Worm (Caenorhabditis elegans) whole organism, L2 larva: ENCODE results near the gene smc-3.

ENCODE experiments used
- C34F6.9 ChIP-seq: fragments of 150-350 bp; optimal IDR thresholded peaks from 2 replicates; lab custom pipeline; 2014; ENCODE audit warnings: missing biosample characterization, missing genetic modification characterization
- F13H6.1 ChIP-seq: sonication (generic microtip); optimal IDR thresholded peaks from 2 replicates; lab custom pipeline; 2016; ENCODE audit warnings: missing genetic modification characterization, missing compliant biosample characterization
- R02D3.7 ChIP-seq: fragments of 150-350 bp; optimal IDR thresholded peaks from 2 replicates; lab custom pipeline; 2014; ENCODE audit warnings: missing biosample characterization, missing genetic modification characterization
- Y55F3AM.14 ChIP-seq: fragments of 200-800 bp; sonication (Bioruptor generic); optimal IDR thresholded peaks from 2 replicates; lab custom pipeline; 2018; ENCODE audit warnings: mild to moderate bottlenecking, missing genetic modification characterization, missing compliant biosample characterization
- alr-1 ChIP-seq: fragments of 150-350 bp; optimal IDR thresholded peaks from 2 replicates; lab custom pipeline; 2014; ENCODE audit warnings: missing biosample characterization, missing genetic modification characterization
- aly-2 ChIP-seq: fragments of 150-350 bp; optimal IDR thresholded peaks from 2 replicates; lab custom pipeline; 2014; ENCODE audit warnings: missing biosample characterization, missing genetic modification characterization
- ama-1 ChIP-seq: fragments of 150-350 bp; optimal IDR thresholded peaks from 2 replicates; lab custom pipeline; 2018; ENCODE audit warnings: inconsistent platforms
- blmp-1 ChIP-seq: sonication (generic microtip); optimal IDR thresholded peaks from 2 replicates; lab custom pipeline; 2017; ENCODE audit warnings: missing genetic modification characterization, mild to moderate bottlenecking, missing compliant biosample characterization, antibody characterized with exemption, moderate library complexity; ENCODE audit not compliant: insufficient read depth
- ceh-16 ChIP-seq: fragments of 150-350 bp; optimal IDR thresholded peaks from 2 replicates; lab custom pipeline; 2014; ENCODE audit warnings: missing biosample characterization, missing genetic modification characterization
- ceh-82 ChIP-seq: fragments of 150-350 bp; optimal IDR thresholded peaks from 2 replicates; lab custom pipeline; 2014; ENCODE audit warnings: missing biosample characterization, missing genetic modification characterization
- crh-2 ChIP-seq: sonication (generic microtip); optimal IDR thresholded peaks from 2 replicates; lab custom pipeline; 2017; ENCODE audit warnings: missing biosample characterization, missing genetic modification characterization
- egl-27 ChIP-seq: sonication (generic microtip); optimal IDR thresholded peaks from 3 replicates; lab custom pipeline; 2017; ENCODE audit warnings: missing biosample characterization, missing genetic modification reagents, missing genetic modification characterization
- elt-3 ChIP-seq: sonication (generic microtip); optimal IDR thresholded peaks from 2 replicates; lab custom pipeline; 2017; ENCODE audit warnings: missing biosample characterization, missing genetic modification characterization
- gmeb-1 ChIP-seq: fragments of 150-350 bp; optimal IDR thresholded peaks from 2 replicates; lab custom pipeline; 2014; ENCODE audit warnings: missing biosample characterization, missing genetic modification characterization
- lin-11 ChIP-seq: fragments of 150-350 bp; sonication (generic microtip); optimal IDR thresholded peaks from 2 replicates; lab custom pipeline; 2014; ENCODE audit warnings: missing biosample characterization, missing genetic modification characterization, inconsistent platforms, mixed read lengths
- lin-13 ChIP-seq: fragments of 150-350 bp; optimal IDR thresholded peaks from 2 replicates; lab custom pipeline; 2014; ENCODE audit warnings: missing biosample characterization, missing genetic modification reagents, missing genetic modification characterization
- lsy-2 ChIP-seq, 2 experiments: fragments of 150-350 bp in 1 of 2; sonication (generic microtip) in 1 of 2; optimal IDR thresholded peaks; 2 replicates each; lab custom pipeline; 2014 to 2017; ENCODE audit warnings: missing biosample characterization in 2 of 2, missing genetic modification characterization in 2 of 2
- mab-5 ChIP-seq: fragments of 150-350 bp; optimal IDR thresholded peaks from 2 replicates; lab custom pipeline; 2014; ENCODE audit warnings: missing biosample characterization, missing genetic modification characterization
- mbf-1 ChIP-seq: sonication (generic microtip); optimal IDR thresholded peaks from 2 replicates; lab custom pipeline; 2017; ENCODE audit warnings: missing biosample characterization, missing genetic modification characterization
- mdl-1 ChIP-seq, 2 experiments: fragments of 150-350 bp in 1 of 2; sonication (generic microtip) in 1 of 2; optimal IDR thresholded peaks; 2 replicates each; lab custom pipeline; 2017; ENCODE audit warnings: missing biosample characterization in 2 of 2, missing genetic modification characterization in 2 of 2
- nhr-10 ChIP-seq: sonication (generic microtip); optimal IDR thresholded peaks from 2 replicates; lab custom pipeline; 2017; ENCODE audit warnings: missing biosample characterization, missing genetic modification characterization
- nhr-11 ChIP-seq: fragments of 150-350 bp; optimal IDR thresholded peaks from 2 replicates; lab custom pipeline; 2014; ENCODE audit warnings: missing biosample characterization, missing genetic modification characterization
- nhr-129 ChIP-seq: fragments of 150-350 bp; optimal IDR thresholded peaks from 2 replicates; lab custom pipeline; 2014; ENCODE audit warnings: missing biosample characterization, missing genetic modification characterization
- nhr-21 ChIP-seq: fragments of 150-350 bp; optimal IDR thresholded peaks from 2 replicates; lab custom pipeline; 2014; ENCODE audit warnings: missing biosample characterization, missing genetic modification characterization
- nhr-23 ChIP-seq: fragments of 150-350 bp; optimal IDR thresholded peaks from 2 replicates; lab custom pipeline; 2014; ENCODE audit warnings: missing biosample characterization, missing genetic modification reagents, missing genetic modification characterization
- nhr-237 ChIP-seq: fragments of 150-350 bp; optimal IDR thresholded peaks from 2 replicates; lab custom pipeline; 2014; ENCODE audit warnings: missing biosample characterization, missing genetic modification characterization
- nhr-77 ChIP-seq: fragments of 150-350 bp; optimal IDR thresholded peaks from 2 replicates; lab custom pipeline; 2014; ENCODE audit warnings: missing biosample characterization, missing genetic modification characterization
- peb-1 ChIP-seq: fragments of 150-350 bp; optimal IDR thresholded peaks from 2 replicates; lab custom pipeline; 2014; ENCODE audit warnings: missing biosample characterization, missing genetic modification characterization
- sem-4 ChIP-seq: fragments of 150-350 bp; optimal IDR thresholded peaks from 2 replicates; lab custom pipeline; 2014; ENCODE audit warnings: missing biosample characterization, missing genetic modification reagents, missing genetic modification characterization
- skn-1 ChIP-seq: sonication (generic microtip); optimal IDR thresholded peaks from 2 replicates; lab custom pipeline; 2017; ENCODE audit warnings: missing biosample characterization, missing genetic modification characterization
- sma-9 ChIP-seq, 2 experiments: fragments of 150-350 bp in 1 of 2; sonication (generic microtip) in 1 of 2; optimal IDR thresholded peaks; 2 replicates each; lab custom pipeline; 2014 to 2016; ENCODE audit warnings: missing genetic modification characterization in 2 of 2, mild to moderate bottlenecking in 1 of 2, missing biosample characterization in 1 of 2, missing compliant biosample characterization in 1 of 2, missing genetic modification reagents in 1 of 2, moderate library complexity in 1 of 2
- unc-39 ChIP-seq: fragments of 150-350 bp; optimal IDR thresholded peaks from 2 replicates; lab custom pipeline; 2014; ENCODE audit warnings: missing biosample characterization, missing genetic modification characterization
- unc-55 ChIP-seq: fragments of 150-350 bp; sonication (generic microtip); optimal IDR thresholded peaks from 3 replicates; lab custom pipeline; 2014; ENCODE audit warnings: missing biosample characterization, missing genetic modification reagents, missing genetic modification characterization
- unc-62 ChIP-seq: fragments of 150-350 bp; optimal IDR thresholded peaks from 2 replicates; lab custom pipeline; 2014; ENCODE audit warnings: missing biosample characterization, missing genetic modification reagents, missing genetic modification characterization
- zag-1 ChIP-seq: fragments of 150-350 bp; optimal IDR thresholded peaks from 2 replicates; lab custom pipeline; 2014; ENCODE audit warnings: missing biosample characterization, missing genetic modification characterization
- ztf-1 ChIP-seq: fragments of 200-800 bp; sonication (Bioruptor generic); conservative IDR thresholded peaks from 2 replicates; pipeline ENCODE4 v1.3.6; 2022; ENCODE audit warnings: missing genetic modification characterization, missing compliant biosample characterization

Gene smc-3

ce11 chrIII:11318131-11318530 is 27.4 kb downstream of the smc-3 start, which contains the start of gene teg-1:
TSS of gene teg-1 (minus strand) at chrIII:11318231.
- TF ChIP-seq aly-2 (tag; lab: Kevin White, UChicago) (no peak), nhr-23 (tag; lab: Kevin White, UChicago) (no peak), crh-2 (no peak), elt-3 (tag; lab: Kevin White, UChicago) (no peak), nhr-129 (no peak), sem-4 (tag; lab: Kevin White, UChicago) (no peak), mbf-1 (tag; lab: Kevin White, UChicago) (no peak), blmp-1 (tag; lab: Kevin White, UChicago) (no peak), C34F6.9 (tag; lab: Kevin White, UChicago) (no peak), nhr-11 (no peak), lin-11 (no peak), nhr-237 (tag; lab: Kevin White, UChicago) (no peak), sma-9 (GFP tag; optimal IDR thresholded peaks at IDR 0.05; lab: Kevin White, UChicago) (no peak), sma-9 (tag; optimal IDR thresholded peaks at IDR 0.05; lab: Kevin White, UChicago) (no peak), unc-62 (no peak), ztf-1 (GFP tag; lab: Robert Waterston, UW) (no peak), Y55F3AM.14 (no peak), nhr-21 (tag; lab: Kevin White, UChicago) (no peak), unc-39 (tag; lab: Kevin White, UChicago) (no peak), alr-1 (tag; lab: Kevin White, UChicago) (no peak)

ce11 chrIII:11324093-11324492 is 33.4 kb downstream of the smc-3 start:
- TF ChIP-seq nhr-10 (tag; lab: Kevin White, UChicago) (no peak), nhr-129 (no peak), R02D3.7 (no peak), gmeb-1 (no peak), ceh-16 (tag; lab: Kevin White, UChicago) (no peak), egl-27 (no peak), unc-55 (GFP tag; lab: Kevin White, UChicago) (no peak), nhr-11 (no peak), ceh-82 (tag; lab: Kevin White, UChicago) (no peak), mdl-1 (tag; optimal IDR thresholded peaks at IDR 0.05; lab: Kevin White, UChicago) (no peak)

- no peak for TF ChIP-seq R02D3.7
- peak; percentile 70 for TF ChIP-seq unc-55 (GFP tag; lab: Kevin White, UChicago)
These were observed 41.6 kb downstream of the smc-3 start for ce11 chrIII:11332306-11332705.

- TF ChIP-seq elt-3 (tag; lab: Kevin White, UChicago), result no peak
- no peak for TF ChIP-seq skn-1 (tag; lab: Kevin White, UChicago)
- TF ChIP-seq zag-1, result peak; percentile 8
- no peak for TF ChIP-seq mab-5 (tag; lab: Kevin White, UChicago)
- no peak for TF ChIP-seq ztf-1 (GFP tag; lab: Robert Waterston, UW)
- TF ChIP-seq nhr-21 (tag; lab: Kevin White, UChicago), result no peak
These were observed 42.5 kb downstream of the smc-3 start, which contains the start of gene T28D6.5 for ce11 chrIII:11333032-11333732. TSS of gene T28D6.5 (plus strand) at chrIII:11333682.

ce11 chrIII:11334346-11334745 is 43.6 kb downstream of the smc-3 start:
- TF ChIP-seq nhr-21 (tag; lab: Kevin White, UChicago), result no peak
- TF ChIP-seq lsy-2 (tag; optimal IDR thresholded peaks at IDR 0.05; lab: Kevin White, UChicago), result peak in 1 of 2 experiments; percentile 53
- TF ChIP-seq nhr-23 (tag; lab: Kevin White, UChicago), result no peak
- no peak for TF ChIP-seq mab-5 (tag; lab: Kevin White, UChicago)
- TF ChIP-seq alr-1 (tag; lab: Kevin White, UChicago), result no peak
- peak; percentile 53 for TF ChIP-seq nhr-129
- TF ChIP-seq mdl-1 (tag; optimal IDR thresholded peaks at IDR 0.05; lab: Kevin White, UChicago), result peak in 1 of 2 experiments; percentile 6
- no peak for TF ChIP-seq R02D3.7
- TF ChIP-seq crh-2, result peak; percentile 18
- peak; percentile 57 for TF ChIP-seq sem-4 (tag; lab: Kevin White, UChicago)
- TF ChIP-seq mbf-1 (tag; lab: Kevin White, UChicago), result no peak
- peak; percentile 23 for TF ChIP-seq F13H6.1 (tag; lab: Kevin White, UChicago)
- no peak for TF ChIP-seq ama-1
- TF ChIP-seq peb-1 (tag; lab: Kevin White, UChicago), result no peak
- no peak for TF ChIP-seq nhr-77
- TF ChIP-seq skn-1 (tag; lab: Kevin White, UChicago), result no peak
- no peak for TF ChIP-seq lin-13 (GFP tag; lab: Kevin White, UChicago)
- TF ChIP-seq unc-55 (GFP tag; lab: Kevin White, UChicago), result peak; percentile 75
- TF ChIP-seq zag-1, result peak; percentile 43
- peak; percentile 66 for TF ChIP-seq C34F6.9 (tag; lab: Kevin White, UChicago)
